Worm (Caenorhabditis elegans) whole organism, L4 larva: ENCODE results near the gene clec-41.

Source experiments
- F10B5.3 ChIP-seq: sonication (generic microtip); optimal IDR thresholded peaks from 2 replicates; lab custom pipeline; 2016; ENCODE audit warnings: mild to moderate bottlenecking, missing genetic modification characterization, missing compliant biosample characterization
- R02D3.7 ChIP-seq: fragments of 150-350 bp; sonication (generic microtip); optimal IDR thresholded peaks from 3 replicates; lab custom pipeline; 2014; ENCODE audit warnings: missing biosample characterization, missing genetic modification characterization
- T20F7.1 ChIP-seq: fragments of 200-800 bp; sonication (Bioruptor generic); optimal IDR thresholded peaks from 2 replicates; lab custom pipeline; 2018; ENCODE audit warnings: mild to moderate bottlenecking, missing genetic modification characterization, missing compliant biosample characterization
- T26A8.4 ChIP-seq: fragments of 200-800 bp; sonication (Bioruptor generic); IDR thresholded peaks from 2 replicates; pipeline ENCODE4 v1.3.6; 2022; ENCODE audit warnings: missing genetic modification characterization, missing compliant biosample characterization
- Y105C5A.15 ChIP-seq: fragments of 200-800 bp; sonication (Bioruptor generic); IDR thresholded peaks from 2 replicates; pipeline ENCODE4 v1.3.6; 2022; ENCODE audit warnings: missing genetic modification characterization, missing compliant biosample characterization
- Y75B8A.6 ChIP-seq: fragments of 200-800 bp; sonication (Bioruptor generic); IDR thresholded peaks from 2 replicates; pipeline ENCODE4 v1.3.6; 2022; ENCODE audit warnings: missing genetic modification reagents, missing genetic modification characterization, missing compliant biosample characterization
- ZK337.2 ChIP-seq: fragments of 200-800 bp; sonication (Bioruptor generic); IDR thresholded peaks from 2 replicates; pipeline ENCODE4 v1.3.6; 2022; ENCODE audit warnings: missing genetic modification reagents, missing genetic modification characterization, missing compliant biosample characterization
- attf-4 ChIP-seq: sonication (generic microtip); optimal IDR thresholded peaks from 3 replicates; lab custom pipeline; 2017; ENCODE audit warnings: missing biosample characterization, missing genetic modification characterization
- ceh-28 ChIP-seq: fragments of 150-350 bp; optimal IDR thresholded peaks from 2 replicates; lab custom pipeline; 2014; ENCODE audit warnings: missing biosample characterization, missing genetic modification reagents, missing genetic modification characterization
- ceh-44 ChIP-seq: fragments of 200-800 bp; sonication (Bioruptor generic); IDR thresholded peaks from 2 replicates; pipeline ENCODE4 v1.3.6; 2022; ENCODE audit warnings: missing genetic modification reagents, missing genetic modification characterization, missing compliant biosample characterization
- dmd-8 ChIP-seq: fragments of 200-800 bp; sonication (Bioruptor generic); IDR thresholded peaks from 2 replicates; pipeline ENCODE4 v1.3.6; 2022; ENCODE audit warnings: missing genetic modification characterization, missing compliant biosample characterization
- egl-27 ChIP-seq: sonication (generic microtip); optimal IDR thresholded peaks from 3 replicates; lab custom pipeline; 2017; ENCODE audit warnings: missing biosample characterization, missing genetic modification reagents, missing genetic modification characterization
- egl-43 ChIP-seq: fragments of 200-800 bp; sonication (Bioruptor generic); IDR thresholded peaks from 2 replicates; pipeline ENCODE4 v1.3.6; 2022; ENCODE audit warnings: missing genetic modification reagents, missing genetic modification characterization, missing compliant biosample characterization
- hlh-30 ChIP-seq: sonication (generic microtip); optimal IDR thresholded peaks from 2 replicates; lab custom pipeline; 2017; ENCODE audit warnings: antibody characterized with exemption, mild to moderate bottlenecking, missing genetic modification characterization, missing compliant biosample characterization; ENCODE audit not compliant: insufficient read depth
- hmg-1.1 ChIP-seq: fragments of 200-800 bp; sonication (Bioruptor generic); IDR thresholded peaks from 2 replicates; pipeline ENCODE4 v1.3.6; 2022; ENCODE audit warnings: missing genetic modification reagents, missing genetic modification characterization, missing compliant biosample characterization
- lin-29 ChIP-seq: fragments of 200-800 bp; sonication (Bioruptor generic); IDR thresholded peaks from 2 replicates; pipeline ENCODE4 v1.3.6; 2022; ENCODE audit warnings: missing genetic modification reagents, missing genetic modification characterization, missing compliant biosample characterization
- lir-3 ChIP-seq: sonication (generic microtip); optimal IDR thresholded peaks from 2 replicates; lab custom pipeline; 2016; ENCODE audit warnings: mild to moderate bottlenecking, missing genetic modification characterization, missing compliant biosample characterization
- madf-9 ChIP-seq: fragments of 200-800 bp; sonication (Bioruptor generic); conservative IDR thresholded peaks from 2 replicates; pipeline ENCODE4 v1.3.6; 2022; ENCODE audit warnings: missing genetic modification reagents, missing genetic modification characterization, missing compliant biosample characterization
- mxl-2 ChIP-seq: fragments of 200-800 bp; sonication (Bioruptor generic); conservative IDR thresholded peaks from 2 replicates; pipeline ENCODE4 v1.3.6; 2022; ENCODE audit warnings: missing genetic modification reagents, missing genetic modification characterization, missing compliant biosample characterization
- mxl-3 ChIP-seq: fragments of 200-800 bp; sonication (Bioruptor generic); optimal IDR thresholded peaks from 2 replicates; lab custom pipeline; 2018; ENCODE audit warnings: mild to moderate bottlenecking, missing genetic modification characterization, missing compliant biosample characterization
- nhr-102 ChIP-seq: sonication (generic microtip); optimal IDR thresholded peaks from 2 replicates; lab custom pipeline; 2016; ENCODE audit warnings: mild to moderate bottlenecking, missing genetic modification characterization, moderate library complexity, missing compliant biosample characterization
- nhr-11 ChIP-seq: fragments of 150-350 bp; optimal IDR thresholded peaks from 2 replicates; lab custom pipeline; 2014; ENCODE audit warnings: missing biosample characterization, missing genetic modification characterization
- nhr-25 ChIP-seq: sonication (generic microtip); optimal IDR thresholded peaks from 2 replicates; lab custom pipeline; 2017; ENCODE audit warnings: missing genetic modification characterization, mild to moderate bottlenecking, missing compliant biosample characterization, antibody characterized with exemption, moderate library complexity, borderline replicate concordance; ENCODE audit not compliant: insufficient read depth
- nhr-28 ChIP-seq: fragments of 150-350 bp; optimal IDR thresholded peaks from 2 replicates; lab custom pipeline; 2014; ENCODE audit warnings: missing biosample characterization, missing genetic modification characterization
- nhr-48 ChIP-seq: sonication (generic microtip); optimal IDR thresholded peaks from 2 replicates; lab custom pipeline; 2016; ENCODE audit warnings: mild to moderate bottlenecking, missing genetic modification characterization, missing compliant biosample characterization
- snpc-4 ChIP-seq: fragments of 150-350 bp; optimal IDR thresholded peaks from 2 replicates; lab custom pipeline; 2014; ENCODE audit warnings: missing biosample characterization, missing genetic modification characterization
- spr-1 ChIP-seq: sonication (generic microtip); optimal IDR thresholded peaks from 2 replicates; lab custom pipeline; 2016; ENCODE audit warnings: mild to moderate bottlenecking, missing genetic modification characterization, missing compliant biosample characterization
- vab-7 ChIP-seq: fragments of 200-800 bp; sonication (Bioruptor generic); IDR thresholded peaks from 2 replicates; pipeline ENCODE4 v1.3.6; 2022; ENCODE audit warnings: missing genetic modification reagents, missing genetic modification characterization, missing compliant biosample characterization
- zfp-2 ChIP-seq: sonication (generic microtip); optimal IDR thresholded peaks from 2 replicates; lab custom pipeline; 2016; ENCODE audit warnings: mild to moderate bottlenecking, missing genetic modification characterization, missing compliant biosample characterization
- zip-11 ChIP-seq: fragments of 200-800 bp; sonication (Bioruptor generic); IDR thresholded peaks from 2 replicates; pipeline ENCODE4 v1.3.6; 2022; ENCODE audit warnings: missing genetic modification characterization, missing compliant biosample characterization

clec-41 gene

ce11 chrV:13085227-13085640, 52.7 kb downstream of the clec-41 start (continued):
- TF ChIP-seq nhr-25 (tag; lab: Kevin White, UChicago) (no peak), zip-11 (GFP tag; lab: Robert Waterston, UW) (no peak), mxl-2 (GFP tag; lab: Robert Waterston, UW) (no peak), zfp-2 (no peak), spr-1 (tag; lab: Kevin White, UChicago) (no peak), ZK337.2 (no peak), nhr-48 (tag; lab: Kevin White, UChicago) (no peak), dmd-8 (GFP tag; lab: Robert Waterston, UW) (no peak), attf-4 (tag; lab: Kevin White, UChicago) (no peak), nhr-11 (tag; lab: Kevin White, UChicago) (no peak), F10B5.3 (tag; lab: Kevin White, UChicago) (no peak), R02D3.7 (tag; lab: Kevin White, UChicago) (no peak), snpc-4 (tag; lab: Kevin White, UChicago) (no peak), Y105C5A.15 (GFP tag; lab: Robert Waterston, UW) (no peak), lir-3 (tag; lab: Kevin White, UChicago) (no peak), ceh-28 (no peak), nhr-102 (tag; lab: Kevin White, UChicago) (no peak), egl-27 (tag; lab: Kevin White, UChicago) (no peak), madf-9 (GFP tag; lab: Robert Waterston, UW) (no peak), mxl-3 (GFP tag; lab: Kevin White, UChicago) (peak; percentile 52), hlh-30 (tag; lab: Kevin White, UChicago) (peak; percentile 42), Y75B8A.6 (GFP tag; lab: Robert Waterston, UW) (no peak), vab-7 (no peak), lin-29 (GFP tag; lab: Robert Waterston, UW) (no peak), T26A8.4 (GFP tag; lab: Robert Waterston, UW) (no peak), ceh-44 (GFP tag; lab: Robert Waterston, UW) (no peak), T20F7.1 (GFP tag; lab: Kevin White, UChicago) (peak; percentile 25), nhr-28 (tag; lab: Kevin White, UChicago) (peak; percentile 71), hmg-1.1 (GFP tag; lab: Robert Waterston, UW) (no peak), egl-43 (no peak)
